Fruit fly (Drosophila melanogaster) whole organism, wandering third instar larva: ENCODE data around the gene MED22.
A peak's percentile ranks its signal among the peaks of the same experiment; 100 is the strongest.

Experiments used
- HLH106 ChIP-seq: fragments of 200-800 bp; optimal IDR thresholded peaks from 3 replicates; lab custom pipeline; 2019; ENCODE audit warnings: missing biosample characterization, mild to moderate bottlenecking, missing genetic modification characterization, moderate library complexity
- Hnf4 ChIP-seq: fragments of 200-800 bp; sonication (Bioruptor generic); optimal IDR thresholded peaks from 2 replicates; lab custom pipeline; 2016; ENCODE audit warnings: missing biosample characterization, mild to moderate bottlenecking, missing genetic modification characterization
- Rel ChIP-seq, 2 experiments: fragments of 200-800 bp; sonication (Bioruptor generic) in 1 of 2; optimal IDR thresholded peaks; 2 replicates in 1 of 2; 3 replicates in 1 of 2; lab custom pipeline; 2016 to 2019; ENCODE audit warnings: mild to moderate bottlenecking in 2 of 2, missing biosample characterization in 2 of 2, missing genetic modification characterization in 2 of 2, moderate library complexity in 1 of 2
- psq ChIP-seq: fragments of 200-800 bp; sonication (Bioruptor generic); optimal IDR thresholded peaks from 3 replicates; lab custom pipeline; 2017; ENCODE audit warnings: missing biosample characterization, mild to moderate bottlenecking, missing genetic modification characterization, moderate library complexity

- TF ChIP-seq psq, result peak; percentile 4
- TF ChIP-seq Rel (GFP tag; optimal IDR thresholded peaks at IDR 0.05; lab: Kevin White, UChicago), result no peak
- no peak for TF ChIP-seq Rel (tag; optimal IDR thresholded peaks at IDR 0.05; lab: Kevin White, UChicago)
- TF ChIP-seq HLH106 (tag; lab: Kevin White, UChicago), result peak; percentile 11
- TF ChIP-seq Hnf4 (GFP tag; lab: Kevin White, UChicago), result no peak
These were observed 12.7 kb downstream of the MED22 start, which contains the start of the genes CG3704 and mus81 for dm6 chrX:940580-941184.
